Worm (Caenorhabditis elegans) whole organism, young adult: ENCODE data around the gene F28B12.1.

ENCODE experiments used
- ama-1 ChIP-seq, 3 experiments: fragments of 150-350 bp in 1 of 3; sonication (generic microtip) in 2 of 3; optimal IDR thresholded peaks; 2 replicates each; lab custom pipeline; 2014 to 2018; ENCODE audit warnings: missing biosample characterization in 2 of 3, missing genetic modification characterization in 2 of 3, missing genetic modification reagents in 2 of 3
- unc-130 ChIP-seq: sonication (generic microtip); optimal IDR thresholded peaks from 2 replicates; lab custom pipeline; 2016; ENCODE audit warnings: missing genetic modification reagents, missing genetic modification characterization, missing compliant biosample characterization

DNA sequence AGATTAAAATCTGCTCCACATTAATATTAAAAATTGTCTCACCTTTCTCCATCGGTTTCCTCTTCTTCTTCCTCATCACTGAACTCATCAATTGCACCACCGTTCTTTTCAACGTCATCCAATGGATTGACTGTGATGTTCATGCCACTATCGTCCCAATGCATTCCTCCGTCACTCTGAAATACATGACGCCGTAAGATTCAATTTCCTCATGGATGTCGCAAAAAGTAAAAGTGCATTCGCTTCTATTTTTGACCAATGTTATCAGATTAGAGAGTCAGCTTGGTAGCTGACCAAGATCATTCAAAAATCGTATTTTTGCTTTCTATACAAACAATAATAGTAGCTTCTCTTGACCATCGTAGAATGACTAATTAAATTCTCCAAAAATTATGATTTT, 3.7 kb downstream of the F28B12.1 start:
- TF ChIP-seq unc-130 (GFP tag; lab: Kevin White, UChicago) (no peak), ama-1 (optimal IDR thresholded peaks at IDR 0.05; lab: Kevin White, UChicago) (no peak), ama-1 (GFP tag; optimal IDR thresholded peaks at IDR 0.05; lab: Kevin White, UChicago) (no peak)
